Worm (Caenorhabditis elegans) whole organism, L4 larva: ENCODE results near the gene clh-1.

Experiments used
- lin-15B ChIP-seq: fragments of 150-350 bp; sonication (generic microtip); optimal IDR thresholded peaks from 3 replicates; lab custom pipeline; 2014; ENCODE audit warnings: missing biosample characterization, missing genetic modification characterization
- mdl-1 ChIP-seq, 2 experiments: fragments of 150-350 bp in 1 of 2; sonication (generic microtip) in 1 of 2; optimal IDR thresholded peaks; 2 replicates each; lab custom pipeline; 2014 to 2017; ENCODE audit warnings: missing biosample characterization in 2 of 2, missing genetic modification characterization in 2 of 2
- pha-4 ChIP-seq, 2 experiments: fragments of 150-350 bp in 1 of 2; fragments of 200-800 bp in 1 of 2; sonication (Bioruptor generic) in 1 of 2; IDR thresholded peaks in 1 of 2; optimal IDR thresholded peaks in 1 of 2; 2 replicates each; pipeline versions ENCODE4 v1.3.6 to Lab custom; 2014 to 2022; ENCODE audit warnings: missing genetic modification characterization in 2 of 2, missing genetic modification reagents in 2 of 2, missing biosample characterization in 1 of 2, missing compliant biosample characterization in 1 of 2
- unc-39 ChIP-seq: sonication (generic microtip); optimal IDR thresholded peaks from 2 replicates; lab custom pipeline; 2017; ENCODE audit warnings: missing biosample characterization, missing genetic modification characterization

ce11 chrII:11842766-11843165 lies 13.5 kb downstream of the clh-1 start:
- TF ChIP-seq pha-4 (GFP tag; IDR thresholded peaks at IDR 0.05; lab: Robert Waterston, UW) (no peak), pha-4 (tag; optimal IDR thresholded peaks at IDR 0.05; lab: Kevin White, UChicago) (no peak), mdl-1 (tag; optimal IDR thresholded peaks at IDR 0.05; lab: Kevin White, UChicago) (no peak), unc-39 (tag; lab: Kevin White, UChicago) (no peak), lin-15B (tag; lab: Kevin White, UChicago) (no peak)
